Fruit fly (Drosophila melanogaster) whole organism, embryonic: ENCODE data around the gene Bet3.

Source experiments
- CG10267 ChIP-seq: fragments of 200-800 bp; sonication (Bioruptor generic); optimal IDR thresholded peaks from 2 replicates; lab custom pipeline; 2018; ENCODE audit warnings: missing biosample characterization, mild to moderate bottlenecking, missing genetic modification characterization, moderate library complexity
- CG11456 ChIP-seq: fragments of 200-800 bp; sonication (Bioruptor generic); IDR thresholded peaks from 3 replicates; pipeline ENCODE4 v1.3.6; 2022; ENCODE audit warnings: missing biosample characterization, missing genetic modification characterization
- CG12659 ChIP-seq: fragments of 200-800 bp; sonication (Bioruptor generic); optimal IDR thresholded peaks from 3 replicates; lab custom pipeline; 2017; ENCODE audit warnings: mild to moderate bottlenecking, missing biosample characterization, missing genetic modification reagents, missing genetic modification characterization
- CG15011 ChIP-seq: fragments of 200-800 bp; sonication (Bioruptor generic); optimal IDR thresholded peaks from 3 replicates; lab custom pipeline; 2018; ENCODE audit warnings: missing biosample characterization, mild to moderate bottlenecking, missing genetic modification characterization
- CG15696 ChIP-seq: fragments of 200-800 bp; sonication (Bioruptor generic); optimal IDR thresholded peaks from 2 replicates; lab custom pipeline; 2019; ENCODE audit warnings: missing biosample characterization, mild to moderate bottlenecking, missing genetic modification characterization, moderate library complexity
- CG17912 ChIP-seq: fragments of 200-800 bp; sonication (Bioruptor generic); optimal IDR thresholded peaks from 2 replicates; lab custom pipeline; 2018; ENCODE audit warnings: missing biosample characterization, mild to moderate bottlenecking, missing genetic modification characterization
- CG2116 ChIP-seq: fragments of 200-800 bp; sonication (Bioruptor generic); optimal IDR thresholded peaks from 3 replicates; lab custom pipeline; 2018; ENCODE audit warnings: missing biosample characterization, mild to moderate bottlenecking, missing genetic modification characterization
- CG2120 ChIP-seq: fragments of 200-800 bp; sonication (Bioruptor generic); optimal IDR thresholded peaks from 3 replicates; lab custom pipeline; 2016; ENCODE audit warnings: missing biosample characterization, missing genetic modification characterization
- CG2199 ChIP-seq: fragments of 200-800 bp; sonication (Bioruptor generic); IDR thresholded peaks from 3 replicates; pipeline ENCODE4 v1.3.6; 2022; ENCODE audit warnings: missing biosample characterization, missing genetic modification characterization
- CG30431 ChIP-seq: fragments of 200-800 bp; sonication (Bioruptor generic); optimal IDR thresholded peaks from 2 replicates; lab custom pipeline; 2017; ENCODE audit warnings: missing biosample characterization, missing genetic modification characterization
- CG31441 ChIP-seq: fragments of 200-800 bp; sonication (Bioruptor generic); IDR thresholded peaks from 2 replicates; pipeline ENCODE4 v1.3.6; 2022; ENCODE audit warnings: missing biosample characterization, missing genetic modification characterization
- CG4282 ChIP-seq: fragments of 200-800 bp; sonication (Bioruptor generic); optimal IDR thresholded peaks from 2 replicates; lab custom pipeline; 2016; ENCODE audit warnings: missing biosample characterization, missing genetic modification characterization
- CG4404 ChIP-seq: fragments of 200-800 bp; sonication (Bioruptor generic); IDR thresholded peaks from 2 replicates; pipeline ENCODE4 v1.3.6; 2022; ENCODE audit warnings: missing biosample characterization, missing genetic modification characterization
- CG7271 ChIP-seq: fragments of 200-800 bp; sonication (Bioruptor generic); optimal IDR thresholded peaks from 2 replicates; lab custom pipeline; 2018; ENCODE audit warnings: missing biosample characterization, mild to moderate bottlenecking, missing genetic modification characterization, moderate library complexity
- CG7786 ChIP-seq: fragments of 200-800 bp; sonication (Bioruptor generic); optimal IDR thresholded peaks from 2 replicates; lab custom pipeline; 2016; ENCODE audit warnings: missing biosample characterization, missing genetic modification characterization
- CG8924 ChIP-seq: fragments of 200-800 bp; optimal IDR thresholded peaks from 3 replicates; lab custom pipeline; 2019; ENCODE audit warnings: missing biosample characterization, mild to moderate bottlenecking, missing genetic modification characterization, moderate library complexity
- CG8944 ChIP-seq: fragments of 200-800 bp; sonication (Bioruptor generic); optimal IDR thresholded peaks from 3 replicates; lab custom pipeline; 2016; ENCODE audit warnings: missing biosample characterization, missing genetic modification characterization
- CG9437 ChIP-seq: fragments of 200-800 bp; sonication (Bioruptor generic); optimal IDR thresholded peaks from 2 replicates; lab custom pipeline; 2018; ENCODE audit warnings: missing biosample characterization, mild to moderate bottlenecking, missing genetic modification characterization
- CrebB ChIP-seq: fragments of 200-800 bp; sonication (Bioruptor generic); optimal IDR thresholded peaks from 3 replicates; lab custom pipeline; 2018; ENCODE audit warnings: missing biosample characterization, mild to moderate bottlenecking, missing genetic modification characterization
- Dip3 ChIP-seq: fragments of 200-800 bp; sonication (Bioruptor generic); optimal IDR thresholded peaks from 3 replicates; lab custom pipeline; 2016; ENCODE audit warnings: missing biosample characterization, missing genetic modification characterization
- E2f2 ChIP-seq: fragments of 200-800 bp; sonication (Bioruptor generic); IDR thresholded peaks from 2 replicates; pipeline ENCODE4 v1.3.6; 2022; ENCODE audit warnings: missing biosample characterization, missing genetic modification characterization
- ERR ChIP-seq: fragments of 200-800 bp; sonication (Bioruptor generic); optimal IDR thresholded peaks from 2 replicates; lab custom pipeline; 2016; ENCODE audit warnings: missing biosample characterization, missing genetic modification characterization
- H2.0 ChIP-seq: fragments of 200-800 bp; sonication (Bioruptor generic); IDR thresholded peaks from 2 replicates; pipeline ENCODE4 v1.3.6; 2022; ENCODE audit warnings: missing biosample characterization, missing genetic modification characterization
- HLH4C ChIP-seq: fragments of 200-800 bp; sonication (Bioruptor generic); IDR thresholded peaks from 3 replicates; pipeline ENCODE4 v1.3.6; 2022; ENCODE audit warnings: missing biosample characterization, missing genetic modification characterization; ENCODE audit not compliant: partially characterized antibody
- Hr3 ChIP-seq: fragments of 200-800 bp; sonication (Bioruptor generic); optimal IDR thresholded peaks from 3 replicates; lab custom pipeline; 2016; ENCODE audit warnings: missing biosample characterization, missing genetic modification characterization
- Lim3 ChIP-seq: fragments of 200-800 bp; sonication (Bioruptor generic); IDR thresholded peaks from 2 replicates; pipeline ENCODE4 v1.3.6; 2022; ENCODE audit warnings: missing biosample characterization, missing genetic modification characterization
- Med ChIP-seq: fragments of 200-800 bp; sonication (Bioruptor generic); peaks from one replicate; lab custom pipeline; 2016; ENCODE audit warnings: missing biosample characterization, missing genetic modification characterization, mild to moderate bottlenecking, inconsistent platforms, moderate library complexity
- NC2β ChIP-seq: fragments of 200-800 bp; sonication (Bioruptor generic); optimal IDR thresholded peaks from 2 replicates; lab custom pipeline; 2016; ENCODE audit warnings: missing biosample characterization, missing genetic modification characterization
- Nf-YC ChIP-seq: fragments of 200-800 bp; optimal IDR thresholded peaks from 3 replicates; lab custom pipeline; 2019; ENCODE audit warnings: missing biosample characterization, mild to moderate bottlenecking, missing genetic modification characterization, moderate library complexity
- Sry-β ChIP-seq: fragments of 200-800 bp; sonication (Bioruptor generic); optimal IDR thresholded peaks from 2 replicates; lab custom pipeline; 2018; ENCODE audit warnings: missing biosample characterization, mild to moderate bottlenecking, missing genetic modification characterization, moderate library complexity
- Sry-δ ChIP-seq: fragments of 200-800 bp; sonication (Bioruptor generic); optimal IDR thresholded peaks from 2 replicates; lab custom pipeline; 2016; ENCODE audit warnings: missing biosample characterization, missing genetic modification characterization
- Ssrp ChIP-seq: fragments of 200-800 bp; sonication (Bioruptor generic); optimal IDR thresholded peaks from 2 replicates; lab custom pipeline; 2018; ENCODE audit warnings: missing biosample characterization, mild to moderate bottlenecking, missing genetic modification characterization, moderate library complexity
- al ChIP-seq: fragments of 200-800 bp; sonication (Bioruptor generic); IDR thresholded peaks from 2 replicates; pipeline ENCODE4 v1.3.6; 2022; ENCODE audit warnings: missing biosample characterization, missing genetic modification characterization
- bab2 ChIP-seq: fragments of 200-800 bp; sonication (Bioruptor generic); optimal IDR thresholded peaks from 2 replicates; lab custom pipeline; 2016; ENCODE audit warnings: missing biosample characterization, missing genetic modification characterization
- bowl ChIP-seq: fragments of 200-800 bp; sonication (Bioruptor generic); IDR thresholded peaks from 2 replicates; pipeline ENCODE4 v1.3.6; 2022; ENCODE audit warnings: missing biosample characterization, missing genetic modification characterization
- disco-r ChIP-seq: fragments of 200-800 bp; sonication (Bioruptor generic); optimal IDR thresholded peaks from 2 replicates; lab custom pipeline; 2016; ENCODE audit warnings: missing biosample characterization, missing genetic modification characterization
- dm ChIP-seq: fragments of 200-800 bp; sonication (Bioruptor generic); optimal IDR thresholded peaks from 3 replicates; lab custom pipeline; 2016; ENCODE audit warnings: missing biosample characterization, missing genetic modification characterization
- dmrt11E ChIP-seq: fragments of 200-800 bp; sonication (Bioruptor generic); optimal IDR thresholded peaks from 3 replicates; lab custom pipeline; 2018; ENCODE audit warnings: missing biosample characterization, mild to moderate bottlenecking, missing genetic modification characterization, moderate library complexity
- ftz-f1 ChIP-seq: fragments of 200-800 bp; sonication (Bioruptor generic); optimal IDR thresholded peaks from 2 replicates; lab custom pipeline; 2016; ENCODE audit warnings: missing biosample characterization, missing genetic modification characterization
- gem ChIP-seq: fragments of 200-800 bp; sonication (Bioruptor generic); optimal IDR thresholded peaks from 2 replicates; lab custom pipeline; 2019; ENCODE audit warnings: missing biosample characterization, mild to moderate bottlenecking, missing genetic modification characterization, moderate library complexity
- hb ChIP-seq: fragments of 200-800 bp; sonication (Bioruptor generic); IDR thresholded peaks from 3 replicates; pipeline ENCODE4 v1.3.6; 2022; ENCODE audit warnings: missing biosample characterization, missing genetic modification characterization; ENCODE audit not compliant: partially characterized antibody
- mam ChIP-seq: fragments of 200-800 bp; sonication (Bioruptor generic); optimal IDR thresholded peaks from 3 replicates; lab custom pipeline; 2016; ENCODE audit warnings: missing biosample characterization, missing genetic modification characterization
- nau ChIP-seq: fragments of 200-800 bp; sonication (Bioruptor generic); optimal IDR thresholded peaks from 3 replicates; lab custom pipeline; 2017; ENCODE audit warnings: missing biosample characterization, mild to moderate bottlenecking, missing genetic modification characterization, missing genetic modification reagents
- nerfin-2 ChIP-seq: fragments of 200-800 bp; sonication (Bioruptor generic); IDR thresholded peaks from 2 replicates; pipeline ENCODE4 v1.3.6; 2022; ENCODE audit warnings: missing biosample characterization, missing genetic modification characterization; ENCODE audit not compliant: partially characterized antibody
- nmo ChIP-seq: fragments of 200-800 bp; sonication (Bioruptor generic); optimal IDR thresholded peaks from 2 replicates; lab custom pipeline; 2018; ENCODE audit warnings: missing biosample characterization, mild to moderate bottlenecking, missing genetic modification characterization, moderate library complexity
- org-1 ChIP-seq: fragments of 200-800 bp; sonication (Bioruptor generic); optimal IDR thresholded peaks from 2 replicates; lab custom pipeline; 2017; ENCODE audit warnings: missing biosample characterization, missing genetic modification characterization
- shn ChIP-seq: fragments of 200-800 bp; sonication (Bioruptor generic); optimal IDR thresholded peaks from 3 replicates; lab custom pipeline; 2016; ENCODE audit warnings: missing biosample characterization, missing genetic modification characterization
- sob ChIP-seq: fragments of 200-800 bp; sonication (Bioruptor generic); IDR thresholded peaks from 2 replicates; pipeline ENCODE4 v1.3.6; 2022; ENCODE audit warnings: missing biosample characterization, missing genetic modification characterization
- tio ChIP-seq: fragments of 200-800 bp; sonication (Bioruptor generic); optimal IDR thresholded peaks from 2 replicates; lab custom pipeline; 2017; ENCODE audit warnings: missing biosample characterization, missing genetic modification characterization, inconsistent platforms
- zen ChIP-seq: fragments of 200-800 bp; sonication (Bioruptor generic); optimal IDR thresholded peaks from 3 replicates; lab custom pipeline; 2018; ENCODE audit warnings: missing biosample characterization, mild to moderate bottlenecking, missing genetic modification characterization, moderate library complexity
- zf30C ChIP-seq: fragments of 200-800 bp; sonication (Bioruptor generic); optimal IDR thresholded peaks from 3 replicates; lab custom pipeline; 2018; ENCODE audit warnings: missing biosample characterization, mild to moderate bottlenecking, missing genetic modification characterization

The Bet3 gene

DNA sequence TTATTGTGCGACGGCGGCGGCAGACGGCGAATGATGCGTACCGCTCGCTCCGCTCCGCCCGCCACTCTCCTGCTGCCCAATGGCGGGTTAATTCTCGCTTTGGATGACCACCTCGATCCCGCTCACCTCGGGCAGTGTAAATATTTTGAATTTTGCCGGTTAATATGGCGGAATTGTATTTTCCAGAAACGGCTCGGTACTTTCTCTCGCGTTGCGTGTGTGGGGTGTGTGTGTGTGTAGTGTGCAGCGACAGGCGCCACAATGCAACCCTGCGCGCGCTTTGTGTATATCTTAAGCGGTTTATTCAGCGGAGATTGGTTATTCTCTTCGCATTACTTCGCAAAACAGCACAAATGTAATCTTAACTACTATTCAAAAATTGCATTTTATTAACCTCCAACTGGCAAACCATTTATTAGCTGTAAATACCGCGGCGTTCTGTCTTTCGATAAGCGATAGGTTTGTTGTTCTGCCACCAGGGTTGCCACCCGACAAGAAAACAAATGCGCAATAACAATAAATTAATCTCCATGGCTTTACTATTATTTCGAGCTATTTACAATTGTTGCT is 13.8 kb upstream of the Bet3 start, which contains the start of the genes phol and CG3552 (continued):
- TF ChIP-seq ftz-f1 (GFP tag; lab: Kevin White, UChicago) (no peak), CG4282 (GFP tag; lab: Kevin White, UChicago) (no peak), zen (no peak), gem (peak; percentile 33), hb (peak; percentile 45; the same call in 1 of the 3 replicates), nmo (GFP tag; lab: Kevin White, UChicago) (peak; percentile 30), E2f2 (peak; percentile 66), nau (GFP tag; lab: Kevin White, UChicago) (no peak), CG10267 (peak; percentile 48), HLH4C (no peak), ERR (GFP tag; lab: Kevin White, UChicago) (no peak), CG7786 (GFP tag; lab: Kevin White, UChicago) (no peak), zf30C (no peak), Sry-δ (GFP tag; lab: Kevin White, UChicago) (peak; percentile 62), CrebB (tag; lab: Kevin White, UChicago) (no peak), CG31441 (GFP tag; lab: Robert Waterston, UW) (no peak), org-1 (GFP tag; lab: Kevin White, UChicago) (no peak), bab2 (peak; percentile 20), Med (GFP tag; lab: Kevin White, UChicago) (peak; percentile 82), CG17912 (GFP tag; lab: Kevin White, UChicago) (no peak), mam (GFP tag; lab: Kevin White, UChicago) (peak; percentile 13), Ssrp (no peak), tio (GFP tag; lab: Kevin White, UChicago) (no peak), CG2116 (GFP tag; lab: Kevin White, UChicago) (peak; percentile 98), disco-r (GFP tag; lab: Kevin White, UChicago) (no peak), CG11456 (GFP tag; lab: Robert Waterston, UW) (no peak), al (GFP tag; lab: Robert Waterston, UW) (no peak), dm (GFP tag; lab: Kevin White, UChicago) (peak; percentile 68), H2.0 (no peak), Hr3 (GFP tag; lab: Kevin White, UChicago) (no peak), CG4404 (GFP tag; lab: Robert Waterston, UW) (no peak), CG8924 (peak; percentile 51), sob (GFP tag; lab: Robert Waterston, UW) (0 out of 2 replicates have a peak, but pooled peaks have one; percentile 6), Dip3 (GFP tag; lab: Kevin White, UChicago) (no peak), dmrt11E (tag; lab: Kevin White, UChicago) (no peak), shn (GFP tag; lab: Kevin White, UChicago) (peak; percentile 21), CG7271 (tag; lab: Kevin White, UChicago) (no peak), CG2120 (GFP tag; lab: Kevin White, UChicago) (peak; percentile 40), NC2β (peak; percentile 6), CG12659 (peak; percentile 29), CG30431 (no peak), CG9437 (GFP tag; lab: Kevin White, UChicago) (peak; percentile 29), nerfin-2 (GFP tag; lab: Robert Waterston, UW) (no peak), CG2199 (GFP tag; lab: Robert Waterston, UW) (no peak), CG15011 (GFP tag; lab: Kevin White, UChicago) (no peak), Sry-β (GFP tag; lab: Kevin White, UChicago) (peak; percentile 42), Lim3 (GFP tag; lab: Robert Waterston, UW) (no peak), CG8944 (GFP tag; lab: Kevin White, UChicago) (no peak), bowl (no peak), CG15696 (tag; lab: Kevin White, UChicago) (no peak), Nf-YC (peak; percentile 43)
